Worm (Caenorhabditis elegans) whole organism, young adult: ENCODE results near the gene F44A2.5.

Experiments used
- C06A6.2 ChIP-seq: fragments of 200-800 bp; sonication (Bioruptor generic); conservative IDR thresholded peaks from 2 replicates; pipeline ENCODE4 v1.3.6; 2022; ENCODE audit warnings: missing genetic modification characterization, missing compliant biosample characterization
- C17E4.6 ChIP-seq: fragments of 200-800 bp; sonication (Bioruptor generic); IDR thresholded peaks from 2 replicates; pipeline ENCODE4 v1.3.6; 2022; ENCODE audit warnings: missing genetic modification reagents, missing genetic modification characterization, missing compliant biosample characterization
- F10E7.11 ChIP-seq: sonication (generic microtip); optimal IDR thresholded peaks from 2 replicates; lab custom pipeline; 2017; ENCODE audit warnings: mild to moderate bottlenecking, missing genetic modification characterization, moderate library complexity, missing compliant biosample characterization
- F23B12.7 ChIP-seq: sonication (generic microtip); optimal IDR thresholded peaks from 2 replicates; lab custom pipeline; 2017; ENCODE audit warnings: missing genetic modification characterization, mild to moderate bottlenecking, missing compliant biosample characterization, antibody characterized with exemption, moderate library complexity; ENCODE audit not compliant: insufficient read depth
- F33H1.4 ChIP-seq: fragments of 200-800 bp; sonication (Bioruptor generic); IDR thresholded peaks from 2 replicates; pipeline ENCODE4 v1.3.6; 2022; ENCODE audit warnings: missing genetic modification reagents, missing genetic modification characterization, missing compliant biosample characterization
- F55B11.4 ChIP-seq: sonication (generic microtip); optimal IDR thresholded peaks from 2 replicates; lab custom pipeline; 2016; ENCODE audit warnings: missing compliant biosample characterization, missing genetic modification characterization, borderline replicate concordance; ENCODE audit not compliant: insufficient read depth
- F57C9.4 ChIP-seq: sonication (generic microtip); optimal IDR thresholded peaks from 2 replicates; lab custom pipeline; 2017; ENCODE audit warnings: mild to moderate bottlenecking, missing genetic modification characterization, missing compliant biosample characterization
- T26A5.8 ChIP-seq: sonication (generic microtip); optimal IDR thresholded peaks from 2 replicates; lab custom pipeline; 2016; ENCODE audit warnings: missing genetic modification characterization, missing compliant biosample characterization
- Y53G8AR.9 ChIP-seq: fragments of 200-800 bp; sonication (Bioruptor generic); conservative IDR thresholded peaks from 2 replicates; pipeline ENCODE4 v1.3.6; 2022; ENCODE audit warnings: missing genetic modification reagents, missing genetic modification characterization, missing compliant biosample characterization
- Y79H2A.3 ChIP-seq: fragments of 200-800 bp; sonication (Bioruptor generic); conservative IDR thresholded peaks from 2 replicates; pipeline ENCODE4 v1.3.6; 2022; ENCODE audit warnings: missing genetic modification reagents, missing genetic modification characterization, missing compliant biosample characterization
- atf-7 ChIP-seq: sonication (generic microtip); optimal IDR thresholded peaks from 2 replicates; lab custom pipeline; 2017; ENCODE audit warnings: mild to moderate bottlenecking, missing genetic modification characterization, missing compliant biosample characterization
- attf-6 ChIP-seq: fragments of 200-800 bp; sonication (Bioruptor generic); IDR thresholded peaks from 2 replicates; pipeline ENCODE4 v1.3.6; 2022; ENCODE audit warnings: missing genetic modification reagents, missing genetic modification characterization, missing compliant biosample characterization
- ccch-3 ChIP-seq: fragments of 200-800 bp; sonication (Bioruptor generic); optimal IDR thresholded peaks from 2 replicates; lab custom pipeline; 2018; ENCODE audit warnings: mild to moderate bottlenecking, missing genetic modification characterization, missing compliant biosample characterization
- ceh-100 ChIP-seq: fragments of 200-800 bp; sonication (Bioruptor generic); IDR thresholded peaks from 2 replicates; pipeline ENCODE4 v1.3.6; 2022; ENCODE audit warnings: missing genetic modification reagents, missing genetic modification characterization, missing compliant biosample characterization
- ceh-27 ChIP-seq: fragments of 200-800 bp; sonication (Bioruptor generic); optimal IDR thresholded peaks from 2 replicates; lab custom pipeline; 2018; ENCODE audit warnings: mild to moderate bottlenecking, missing genetic modification characterization, moderate library complexity, missing compliant biosample characterization
- ceh-58 ChIP-seq: fragments of 200-800 bp; sonication (Bioruptor generic); IDR thresholded peaks from 2 replicates; pipeline ENCODE4 v1.3.6; 2022; ENCODE audit warnings: missing genetic modification characterization, missing compliant biosample characterization
- ceh-91 ChIP-seq: fragments of 200-800 bp; sonication (Bioruptor generic); IDR thresholded peaks from 2 replicates; pipeline ENCODE4 v1.3.6; 2022; ENCODE audit warnings: missing genetic modification reagents, missing genetic modification characterization, missing compliant biosample characterization
- die-1 ChIP-seq: sonication (generic microtip); optimal IDR thresholded peaks from 2 replicates; lab custom pipeline; 2016; ENCODE audit warnings: missing genotype, mild to moderate bottlenecking, missing genetic modification characterization, missing compliant biosample characterization
- efl-1 ChIP-seq: fragments of 150-350 bp; optimal IDR thresholded peaks from 2 replicates; lab custom pipeline; 2014; ENCODE audit warnings: missing biosample characterization, missing genetic modification reagents, missing genetic modification characterization
- egl-18 ChIP-seq: fragments of 200-800 bp; sonication (Bioruptor generic); IDR thresholded peaks from 2 replicates; pipeline ENCODE4 v1.3.6; 2022; ENCODE audit warnings: missing genetic modification reagents, missing genetic modification characterization, missing compliant biosample characterization
- egl-44 ChIP-seq: fragments of 200-800 bp; sonication (Bioruptor generic); IDR thresholded peaks from 2 replicates; pipeline ENCODE4 v1.3.6; 2022; ENCODE audit warnings: missing genetic modification reagents, missing genetic modification characterization, missing compliant biosample characterization
- egrh-3 ChIP-seq: fragments of 200-800 bp; sonication (Bioruptor generic); IDR thresholded peaks from 2 replicates; pipeline ENCODE4 v1.3.6; 2022; ENCODE audit warnings: missing genetic modification reagents, missing genetic modification characterization, missing compliant biosample characterization
- lag-1 ChIP-seq: fragments of 200-800 bp; sonication (Bioruptor generic); IDR thresholded peaks from 2 replicates; pipeline ENCODE4 v1.3.6; 2022; ENCODE audit warnings: missing genetic modification reagents, missing genetic modification characterization, missing compliant biosample characterization
- let-607 ChIP-seq, 2 experiments: fragments of 200-800 bp in 1 of 2; sonication (Bioruptor generic) in 1 of 2; sonication (generic microtip) in 1 of 2; optimal IDR thresholded peaks; 2 replicates each; lab custom pipeline; 2016 to 2018; ENCODE audit warnings: mild to moderate bottlenecking in 2 of 2, missing compliant biosample characterization in 2 of 2, missing genetic modification characterization in 2 of 2, moderate library complexity in 2 of 2, missing genotype in 1 of 2
- lin-40 ChIP-seq: sonication (generic microtip); optimal IDR thresholded peaks from 2 replicates; lab custom pipeline; 2016; ENCODE audit warnings: missing genetic modification characterization, mild to moderate bottlenecking, missing compliant biosample characterization, missing genotype, missing genetic modification reagents
- madf-3 ChIP-seq: fragments of 200-800 bp; sonication (Bioruptor generic); IDR thresholded peaks from 2 replicates; pipeline ENCODE4 v1.3.6; 2022; ENCODE audit warnings: missing genetic modification reagents, missing genetic modification characterization, missing compliant biosample characterization
- mxl-1 ChIP-seq: sonication (generic microtip); optimal IDR thresholded peaks from 2 replicates; lab custom pipeline; 2016; ENCODE audit warnings: missing genetic modification characterization, missing compliant biosample characterization
- nfya-1 ChIP-seq: sonication (generic microtip); optimal IDR thresholded peaks from 2 replicates; lab custom pipeline; 2017; ENCODE audit warnings: antibody characterized with exemption, missing compliant biosample characterization, missing genetic modification characterization, borderline replicate concordance; ENCODE audit not compliant: insufficient read depth
- nhr-120 ChIP-seq: fragments of 200-800 bp; sonication (Bioruptor generic); IDR thresholded peaks from 2 replicates; pipeline ENCODE4 v1.3.6; 2022; ENCODE audit warnings: missing genetic modification characterization, missing compliant biosample characterization
- nhr-179 ChIP-seq: sonication (generic microtip); optimal IDR thresholded peaks from 2 replicates; lab custom pipeline; 2016; ENCODE audit warnings: mild to moderate bottlenecking, missing genetic modification characterization, missing compliant biosample characterization
- nhr-80 ChIP-seq: sonication (generic microtip); optimal IDR thresholded peaks from 2 replicates; lab custom pipeline; 2016; ENCODE audit warnings: missing genetic modification characterization, missing compliant biosample characterization
- nhr-90 ChIP-seq: sonication (generic microtip); optimal IDR thresholded peaks from 2 replicates; lab custom pipeline; 2016; ENCODE audit warnings: missing genotype, mild to moderate bottlenecking, missing genetic modification characterization, missing compliant biosample characterization
- pha-4 ChIP-seq: fragments of 150-350 bp; sonication (generic microtip); optimal IDR thresholded peaks from 2 replicates; lab custom pipeline; 2014; ENCODE audit warnings: missing biosample characterization, missing genetic modification reagents, missing genetic modification characterization
- rec-8 ChIP-seq, 2 experiments: sonication (generic microtip); optimal IDR thresholded peaks; 2 replicates each; lab custom pipeline; 2016; ENCODE audit warnings: mild to moderate bottlenecking in 2 of 2, missing genetic modification characterization in 2 of 2, missing genetic modification reagents in 2 of 2, missing genotype in 2 of 2, missing biosample characterization in 1 of 2, missing compliant biosample characterization in 1 of 2, moderate library complexity in 1 of 2
- sdz-38 ChIP-seq: sonication (generic microtip); optimal IDR thresholded peaks from 2 replicates; lab custom pipeline; 2016; ENCODE audit warnings: missing genotype, missing genetic modification characterization, missing compliant biosample characterization
- snpc-3.4 ChIP-seq: sonication (generic microtip); optimal IDR thresholded peaks from 2 replicates; lab custom pipeline; 2017; ENCODE audit warnings: missing genetic modification characterization, mild to moderate bottlenecking, missing compliant biosample characterization, antibody characterized with exemption, moderate library complexity, missing genotype, missing genetic modification reagents
- snpc-4 ChIP-seq, 5 experiments: fragments of 150-350 bp in 1 of 5; sonication (generic microtip) in 4 of 5; optimal IDR thresholded peaks; 2 replicates each; lab custom pipeline; 2014 to 2018; ENCODE audit warnings: missing genetic modification characterization in 5 of 5, missing biosample characterization in 3 of 5, antibody characterized with exemption in 2 of 5, mild to moderate bottlenecking in 2 of 5, missing compliant biosample characterization in 2 of 5, missing genotype in 2 of 5, moderate library complexity in 2 of 5, missing genetic modification reagents in 1 of 5
- somi-1 ChIP-seq: fragments of 200-800 bp; sonication (Bioruptor generic); optimal IDR thresholded peaks from 2 replicates; lab custom pipeline; 2018; ENCODE audit warnings: mild to moderate bottlenecking, missing genetic modification characterization, missing compliant biosample characterization
- sptf-2 ChIP-seq: fragments of 200-800 bp; sonication (Bioruptor generic); optimal IDR thresholded peaks from 2 replicates; lab custom pipeline; 2018; ENCODE audit warnings: mild to moderate bottlenecking, missing genetic modification characterization, missing compliant biosample characterization
- zfh-2 ChIP-seq: fragments of 200-800 bp; sonication (Bioruptor generic); conservative IDR thresholded peaks from 2 replicates; pipeline ENCODE4 v1.3.6; 2022; ENCODE audit warnings: missing genetic modification reagents, missing genetic modification characterization, missing compliant biosample characterization
- ztf-28 ChIP-seq: fragments of 200-800 bp; sonication (Bioruptor generic); IDR thresholded peaks from 2 replicates; pipeline ENCODE4 v1.3.6; 2022; ENCODE audit warnings: missing genetic modification reagents, missing genetic modification characterization, missing compliant biosample characterization
- ztf-6 ChIP-seq: fragments of 200-800 bp; sonication (Bioruptor generic); IDR thresholded peaks from 2 replicates; pipeline ENCODE4 v1.3.6; 2022; ENCODE audit warnings: missing genetic modification reagents, missing genetic modification characterization, missing compliant biosample characterization

F44A2.5 gene

DNA sequence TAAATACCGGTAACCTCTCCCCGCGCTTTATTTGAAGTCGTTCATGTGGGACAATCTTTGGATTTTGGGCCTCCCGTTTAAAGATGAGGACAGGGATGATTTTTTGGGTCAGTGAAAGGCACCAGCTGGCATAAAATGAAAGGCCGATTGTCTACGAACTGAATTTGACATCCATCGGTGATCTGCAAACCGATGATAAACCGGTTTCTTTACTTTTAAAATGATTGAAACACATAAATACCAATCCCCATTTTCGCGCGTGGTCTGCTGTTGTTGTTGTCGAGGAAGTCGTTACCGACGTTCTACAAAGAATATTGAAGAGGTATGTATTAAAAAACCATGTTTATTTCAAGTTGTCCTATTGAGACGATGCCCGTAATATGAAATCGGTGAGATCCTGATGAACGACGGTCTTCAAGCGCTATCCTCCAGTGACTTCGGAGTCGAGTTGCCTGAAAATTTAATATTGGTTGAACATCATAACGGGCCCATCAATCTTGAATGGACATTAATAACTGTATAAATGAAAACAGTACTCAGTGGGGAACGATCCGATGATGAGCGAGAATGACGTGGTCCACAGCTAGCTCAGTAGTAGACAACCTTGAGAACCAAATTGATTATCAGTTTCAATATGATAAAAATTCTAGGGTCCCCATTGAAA, 45.7 kb downstream of the F44A2.5 start (continued):
- peak; percentile 31; the same call in 1 of the 2 replicates for TF ChIP-seq egrh-3 (GFP tag; lab: Robert Waterston, UW)
- TF ChIP-seq F10E7.11 (tag; lab: Kevin White, UChicago) = no peak
- TF ChIP-seq Y79H2A.3 (GFP tag; lab: Robert Waterston, UW) = peak; percentile 91
- no peak for TF ChIP-seq sptf-2 (GFP tag; lab: Kevin White, UChicago)
- no peak for TF ChIP-seq ccch-3 (GFP tag; lab: Kevin White, UChicago)
- TF ChIP-seq attf-6 (GFP tag; lab: Robert Waterston, UW) = peak; percentile 33
- TF ChIP-seq F23B12.7 (tag; lab: Kevin White, UChicago) = peak; percentile 8
- peak; percentile 53; the same call in 1 of the 2 replicates for TF ChIP-seq C06A6.2 (GFP tag; lab: Robert Waterston, UW)
- peak; percentile 34; the same call in 1 of the 2 replicates for TF ChIP-seq egl-44 (GFP tag; lab: Robert Waterston, UW)
- no peak for TF ChIP-seq lag-1 (GFP tag; lab: Robert Waterston, UW)
- TF ChIP-seq snpc-4 (GFP tag; optimal IDR thresholded peaks at IDR 0.05; lab: Kevin White, UChicago) = no peak
- TF ChIP-seq snpc-4 (tag; optimal IDR thresholded peaks at IDR 0.05; lab: Kevin White, UChicago) = no peak
- TF ChIP-seq rec-8 (tag; optimal IDR thresholded peaks at IDR 0.05; lab: Kevin White, UChicago) = no peak
- TF ChIP-seq C17E4.6 (GFP tag; lab: Robert Waterston, UW) = peak; percentile 22; the same call in 1 of the 2 replicates
- no peak for TF ChIP-seq somi-1
- no peak for TF ChIP-seq nhr-179 (tag; lab: Kevin White, UChicago)
- TF ChIP-seq pha-4 (tag; lab: Kevin White, UChicago) = no peak
- 0 out of 2 replicates have a peak, but pooled peaks have one; percentile 7 for TF ChIP-seq ztf-6 (GFP tag; lab: Robert Waterston, UW)
- TF ChIP-seq F55B11.4 (tag; lab: Kevin White, UChicago) = no peak
- TF ChIP-seq madf-3 (GFP tag; lab: Robert Waterston, UW) = peak; percentile 90
- TF ChIP-seq T26A5.8 (tag; lab: Kevin White, UChicago) = no peak
- no peak for TF ChIP-seq zfh-2 (GFP tag; lab: Robert Waterston, UW)
- TF ChIP-seq nfya-1 (tag; lab: Kevin White, UChicago) = no peak
- TF ChIP-seq snpc-3.4 (tag; lab: Kevin White, UChicago) = no peak
- TF ChIP-seq nhr-120 (GFP tag; lab: Robert Waterston, UW) = no peak
- no peak for TF ChIP-seq lin-40 (tag; lab: Kevin White, UChicago)
- no peak for TF ChIP-seq let-607 (tag; optimal IDR thresholded peaks at IDR 0.05; lab: Kevin White, UChicago)
- peak; percentile 69; the same call in 1 of the 2 replicates for TF ChIP-seq ceh-58
- TF ChIP-seq die-1 (tag; lab: Kevin White, UChicago) = no peak
- 0 out of 2 replicates have a peak, but pooled peaks have one; percentile 7 for TF ChIP-seq egl-18 (GFP tag; lab: Robert Waterston, UW)
- no peak for TF ChIP-seq mxl-1
- TF ChIP-seq atf-7 (tag; lab: Kevin White, UChicago) = peak; percentile 47

ce11 chrV:9343629-9344624, 46.5 kb downstream of the F44A2.5 start, which contains the start of gene tos-1:
tos-1 (minus strand) TSS chrV:9344203.
- TF ChIP-seq nhr-90 (peak; percentile 92), ceh-91 (GFP tag; lab: Robert Waterston, UW) (peak; percentile 71), efl-1 (GFP tag; lab: Kevin White, UChicago) (peak; percentile 36), nhr-80 (peak; percentile 94), mxl-1 (no peak), ceh-100 (GFP tag; lab: Robert Waterston, UW) (peak; percentile 66), ztf-6 (GFP tag; lab: Robert Waterston, UW) (peak; percentile 91), sdz-38 (tag; lab: Kevin White, UChicago) (no peak), egrh-3 (GFP tag; lab: Robert Waterston, UW) (peak; percentile 53; the same call in 1 of the 2 replicates), F57C9.4 (peak; percentile 84), F33H1.4 (GFP tag; lab: Robert Waterston, UW) (peak; percentile 62), Y53G8AR.9 (GFP tag; lab: Robert Waterston, UW) (peak; percentile 97), ztf-28 (GFP tag; lab: Robert Waterston, UW) (0 out of 2 replicates have a peak, but pooled peaks have one; percentile 60), ceh-27 (GFP tag; lab: Kevin White, UChicago) (peak; percentile 95), atf-7 (tag; lab: Kevin White, UChicago) (peak; percentile 99)
